Fruit fly (Drosophila melanogaster) whole organism, embryonic: ENCODE measurements around the gene CG42512.
A peak's percentile ranks its signal among the peaks of the same experiment; 100 is the strongest.

Source experiments
- CG12155 ChIP-seq: fragments of 200-800 bp; sonication (Bioruptor generic); optimal IDR thresholded peaks from 3 replicates; lab custom pipeline; 2016; ENCODE audit warnings: missing biosample characterization, missing genetic modification characterization
- CG12236 ChIP-seq: fragments of 200-800 bp; sonication (Bioruptor generic); optimal IDR thresholded peaks from 2 replicates; lab custom pipeline; 2016; ENCODE audit warnings: missing biosample characterization, missing genetic modification characterization
- CG12744 ChIP-seq: fragments of 200-800 bp; sonication (Bioruptor generic); optimal IDR thresholded peaks from 2 replicates; lab custom pipeline; 2016; ENCODE audit warnings: missing biosample characterization, missing genetic modification characterization
- CG13123 ChIP-seq: fragments of 200-800 bp; sonication (Bioruptor generic); optimal IDR thresholded peaks from 2 replicates; lab custom pipeline; 2016; ENCODE audit warnings: missing biosample characterization, missing genetic modification characterization
- CG13424 ChIP-seq: fragments of 200-800 bp; sonication (Bioruptor generic); optimal IDR thresholded peaks from 2 replicates; lab custom pipeline; 2019; ENCODE audit warnings: missing biosample characterization, mild to moderate bottlenecking, missing genetic modification characterization, moderate library complexity
- CG14667 ChIP-seq: fragments of 200-800 bp; sonication (Bioruptor generic); IDR thresholded peaks from 2 replicates; pipeline ENCODE4 v1.3.6; 2022; ENCODE audit warnings: missing biosample characterization, missing genetic modification characterization
- CG15073 ChIP-seq: fragments of 200-800 bp; sonication (Bioruptor generic); optimal IDR thresholded peaks from 2 replicates; lab custom pipeline; 2016; ENCODE audit warnings: missing biosample characterization, missing genetic modification characterization
- CG1602 ChIP-seq: fragments of 200-800 bp; sonication (Bioruptor generic); optimal IDR thresholded peaks from 3 replicates; lab custom pipeline; 2016; ENCODE audit warnings: missing biosample characterization, missing genetic modification characterization
- CG2116 ChIP-seq: fragments of 200-800 bp; sonication (Bioruptor generic); optimal IDR thresholded peaks from 3 replicates; lab custom pipeline; 2018; ENCODE audit warnings: missing biosample characterization, mild to moderate bottlenecking, missing genetic modification characterization
- CG31224 ChIP-seq: fragments of 200-800 bp; sonication (Bioruptor generic); IDR thresholded peaks from 2 replicates; pipeline ENCODE4 v1.3.6; 2022; ENCODE audit warnings: missing biosample characterization, missing genetic modification characterization
- CG31365 ChIP-seq: fragments of 200-800 bp; sonication (Bioruptor generic); optimal IDR thresholded peaks from 2 replicates; lab custom pipeline; 2018; ENCODE audit warnings: missing biosample characterization, mild to moderate bottlenecking, missing genetic modification characterization
- CG4360 ChIP-seq: fragments of 200-800 bp; sonication (Bioruptor generic); IDR thresholded peaks from 2 replicates; pipeline ENCODE4 v1.3.6; 2022; ENCODE audit warnings: missing biosample characterization, missing genetic modification characterization
- CG4820 ChIP-seq: fragments of 200-800 bp; sonication (Bioruptor generic); optimal IDR thresholded peaks from 3 replicates; lab custom pipeline; 2016; ENCODE audit warnings: missing biosample characterization, missing genetic modification characterization
- CG5180 ChIP-seq: fragments of 200-800 bp; sonication (Bioruptor generic); optimal IDR thresholded peaks from 3 replicates; lab custom pipeline; 2017; ENCODE audit warnings: missing biosample characterization, missing genetic modification characterization, mild to moderate bottlenecking, moderate library complexity, missing genetic modification reagents
- CG6813 ChIP-seq: fragments of 200-800 bp; sonication (Bioruptor generic); optimal IDR thresholded peaks from 2 replicates; lab custom pipeline; 2017; ENCODE audit warnings: missing biosample characterization, missing genetic modification characterization, mild to moderate bottlenecking, moderate library complexity, missing genetic modification reagents
- CG7928 ChIP-seq: fragments of 200-800 bp; sonication (Bioruptor generic); optimal IDR thresholded peaks from 2 replicates; lab custom pipeline; 2017; ENCODE audit warnings: missing biosample characterization, mild to moderate bottlenecking, missing genetic modification characterization
- CG9817 ChIP-seq: fragments of 200-800 bp; sonication (Bioruptor generic); optimal IDR thresholded peaks from 2 replicates; lab custom pipeline; 2018; ENCODE audit warnings: missing biosample characterization, mild to moderate bottlenecking, missing genetic modification characterization, moderate library complexity
- ERR ChIP-seq: fragments of 200-800 bp; sonication (Bioruptor generic); optimal IDR thresholded peaks from 2 replicates; lab custom pipeline; 2016; ENCODE audit warnings: missing biosample characterization, missing genetic modification characterization
- HmgD ChIP-seq: fragments of 200-800 bp; sonication (Bioruptor generic); optimal IDR thresholded peaks from 3 replicates; lab custom pipeline; 2016; ENCODE audit warnings: missing biosample characterization, missing genetic modification characterization
- Hr39 ChIP-seq: fragments of >200 bp; optimal IDR thresholded peaks from 2 replicates; lab custom pipeline; 2017
- Hr51 ChIP-seq, 2 experiments: fragments of 200-800 bp; sonication (Bioruptor generic); optimal IDR thresholded peaks; 2 replicates in 1 of 2; 3 replicates in 1 of 2; lab custom pipeline; 2016 to 2018; ENCODE audit warnings: missing biosample characterization in 2 of 2, missing genetic modification characterization in 2 of 2, mild to moderate bottlenecking in 1 of 2, moderate library complexity in 1 of 2
- Lhr ChIP-seq: fragments of 200-800 bp; sonication (Bioruptor generic); optimal IDR thresholded peaks from 3 replicates; lab custom pipeline; 2017; ENCODE audit warnings: mild to moderate bottlenecking, missing biosample characterization, missing genetic modification reagents, missing genetic modification characterization
- Med ChIP-seq: fragments of 200-800 bp; sonication (Bioruptor generic); peaks from one replicate; lab custom pipeline; 2016; ENCODE audit warnings: missing biosample characterization, missing genetic modification characterization, mild to moderate bottlenecking, inconsistent platforms, moderate library complexity
- Meics ChIP-seq: fragments of 200-800 bp; sonication (Bioruptor generic); optimal IDR thresholded peaks from 2 replicates; lab custom pipeline; 2017; ENCODE audit warnings: missing biosample characterization, mild to moderate bottlenecking, missing genetic modification characterization
- Mrtf ChIP-seq: fragments of 200-800 bp; sonication (Bioruptor generic); IDR thresholded peaks from 3 replicates; pipeline ENCODE4 v1.3.6; 2022; ENCODE audit warnings: missing biosample characterization, missing genetic modification characterization
- NC2β ChIP-seq: fragments of 200-800 bp; sonication (Bioruptor generic); optimal IDR thresholded peaks from 2 replicates; lab custom pipeline; 2016; ENCODE audit warnings: missing biosample characterization, missing genetic modification characterization
- Scr ChIP-seq: fragments of 200-800 bp; sonication (Bioruptor generic); IDR thresholded peaks from 2 replicates; pipeline ENCODE4 v1.3.6; 2022; ENCODE audit warnings: missing biosample characterization, missing genetic modification characterization; ENCODE audit not compliant: partially characterized antibody
- Side ChIP-seq: fragments of 200-800 bp; sonication (Bioruptor generic); optimal IDR thresholded peaks from 2 replicates; lab custom pipeline; 2016; ENCODE audit warnings: missing biosample characterization, missing genetic modification characterization
- Spps ChIP-seq: fragments of 200-800 bp; sonication (Bioruptor generic); optimal IDR thresholded peaks from 2 replicates; lab custom pipeline; 2018; ENCODE audit warnings: missing biosample characterization, mild to moderate bottlenecking, missing genetic modification characterization
- Xrp1 ChIP-seq: fragments of 200-800 bp; sonication (Bioruptor generic); IDR thresholded peaks from 2 replicates; pipeline ENCODE4 v1.3.6; 2022; ENCODE audit warnings: missing biosample characterization, missing genetic modification characterization
- chm ChIP-seq: fragments of 200-800 bp; sonication (Bioruptor generic); IDR thresholded peaks from 2 replicates; pipeline ENCODE4 v1.3.6; 2022; ENCODE audit warnings: missing biosample characterization, missing genetic modification characterization
- dysf ChIP-seq: fragments of 200-800 bp; sonication (Bioruptor generic); IDR thresholded peaks from 3 replicates; pipeline ENCODE4 v1.3.6; 2022; ENCODE audit warnings: missing biosample characterization, missing genetic modification characterization
- fd102C ChIP-seq: fragments of 200-800 bp; sonication (Bioruptor generic); optimal IDR thresholded peaks from 2 replicates; lab custom pipeline; 2018; ENCODE audit warnings: missing biosample characterization, mild to moderate bottlenecking, missing genetic modification characterization, moderate library complexity
- fd96Cb ChIP-seq: fragments of 200-800 bp; sonication (Bioruptor generic); optimal IDR thresholded peaks from 2 replicates; lab custom pipeline; 2018; ENCODE audit warnings: missing biosample characterization, mild to moderate bottlenecking, missing genetic modification characterization, moderate library complexity
- gsb-n ChIP-seq: fragments of 200-800 bp; sonication (Bioruptor generic); optimal IDR thresholded peaks from 3 replicates; lab custom pipeline; 2018; ENCODE audit warnings: missing biosample characterization, mild to moderate bottlenecking, missing genetic modification characterization
- hth ChIP-seq: fragments of >200 bp; optimal IDR thresholded peaks from 2 replicates; lab custom pipeline; 2017; ENCODE audit warnings: inconsistent platforms
- lov ChIP-seq, 2 experiments: fragments of 200-800 bp in 1 of 2; fragments of >200 bp in 1 of 2; sonication (Bioruptor generic) in 1 of 2; IDR thresholded peaks in 1 of 2; optimal IDR thresholded peaks in 1 of 2; 2 replicates in 1 of 2; 3 replicates in 1 of 2; pipeline versions ENCODE4 v1.3.6 to Lab custom; 2017 to 2022; ENCODE audit warnings: missing biosample characterization in 1 of 2, missing genetic modification characterization in 1 of 2
- nerfin-1 ChIP-seq: fragments of 200-800 bp; sonication (Bioruptor generic); optimal IDR thresholded peaks from 3 replicates; lab custom pipeline; 2019; ENCODE audit warnings: missing biosample characterization, mild to moderate bottlenecking, missing genetic modification characterization, moderate library complexity
- pfk ChIP-seq: fragments of 200-800 bp; sonication (Bioruptor generic); optimal IDR thresholded peaks from 2 replicates; lab custom pipeline; 2018; ENCODE audit warnings: missing biosample characterization, mild to moderate bottlenecking, missing genetic modification characterization, moderate library complexity
- pita ChIP-seq: fragments of 200-800 bp; sonication (Bioruptor generic); optimal IDR thresholded peaks from 2 replicates; lab custom pipeline; 2017; ENCODE audit warnings: missing biosample characterization, mild to moderate bottlenecking, missing genetic modification characterization
- pum ChIP-seq: fragments of 200-800 bp; sonication (Bioruptor generic); optimal IDR thresholded peaks from 2 replicates; lab custom pipeline; 2016; ENCODE audit warnings: missing biosample characterization, missing genetic modification characterization
- pzg ChIP-seq: fragments of 200-800 bp; sonication (Bioruptor generic); optimal IDR thresholded peaks from 3 replicates; lab custom pipeline; 2018; ENCODE audit warnings: missing biosample characterization, mild to moderate bottlenecking, missing genetic modification characterization, moderate library complexity
- salm ChIP-seq: fragments of 200-800 bp; sonication (Bioruptor generic); optimal IDR thresholded peaks from 2 replicates; lab custom pipeline; 2018; ENCODE audit warnings: missing biosample characterization, mild to moderate bottlenecking, missing genetic modification characterization
- scrt ChIP-seq: fragments of 200-800 bp; sonication (Bioruptor generic); optimal IDR thresholded peaks from 2 replicates; lab custom pipeline; 2018; ENCODE audit warnings: missing biosample characterization, mild to moderate bottlenecking, missing genetic modification characterization, moderate library complexity
- sens-2 ChIP-seq: fragments of 200-800 bp; sonication (Bioruptor generic); IDR thresholded peaks from 2 replicates; pipeline ENCODE4 v1.3.6; 2022; ENCODE audit warnings: missing biosample characterization, missing genetic modification characterization
- sim ChIP-seq: fragments of 200-800 bp; sonication (Bioruptor generic); IDR thresholded peaks from 2 replicates; pipeline ENCODE4 v1.3.6; 2022; ENCODE audit warnings: missing biosample characterization, missing genetic modification characterization
- tll ChIP-seq, 2 experiments: fragments of 200-800 bp in 1 of 2; fragments of >200 bp in 1 of 2; sonication (Bioruptor generic) in 1 of 2; optimal IDR thresholded peaks; 2 replicates each; lab custom pipeline; 2017 to 2019; ENCODE audit warnings: missing biosample characterization in 2 of 2, missing genetic modification characterization in 2 of 2, mild to moderate bottlenecking in 1 of 2, moderate library complexity in 1 of 2
- zfh1 ChIP-seq: fragments of 200-800 bp; sonication (Bioruptor generic); IDR thresholded peaks from 3 replicates; pipeline ENCODE4 v1.3.6; 2022; ENCODE audit warnings: missing biosample characterization, missing genetic modification characterization

Gene CG42512

dm6 chrX:16650078-16651063 is 805 bp upstream of the CG42512 start (continued):
- TF ChIP-seq fd102C (GFP tag; lab: Kevin White, UChicago) (no peak), Scr (GFP tag; lab: Robert Waterston, UW) (no peak), CG7928 (GFP tag; lab: Kevin White, UChicago) (no peak), NC2β (no peak), Hr51 (GFP tag; optimal IDR thresholded peaks at IDR 0.05; lab: Kevin White, UChicago) (peak in 1 of 2 experiments; percentile 59), Xrp1 (GFP tag; lab: Robert Waterston, UW) (peak; percentile 66), chm (no peak), lov (optimal IDR thresholded peaks at IDR 0.05; lab: Kevin White, UChicago) (no peak), lov (GFP tag; IDR thresholded peaks at IDR 0.05; lab: Robert Waterston, UW) (0 out of 3 replicates have a peak, but pooled peaks have one; percentile 43), sens-2 (peak; percentile 71), dysf (GFP tag; lab: Robert Waterston, UW) (peak; percentile 80), CG4820 (no peak), pzg (GFP tag; lab: Kevin White, UChicago) (no peak), Meics (GFP tag; lab: Kevin White, UChicago) (peak; percentile 22), gsb-n (tag; lab: Kevin White, UChicago) (no peak), Hr39 (lab: Kevin White, UChicago) (no peak), CG12236 (GFP tag; lab: Kevin White, UChicago) (no peak), CG13123 (GFP tag; lab: Kevin White, UChicago) (no peak), Spps (tag; lab: Kevin White, UChicago) (no peak), CG5180 (GFP tag; lab: Kevin White, UChicago) (peak; percentile 2), Mrtf (peak; percentile 66), fd96Cb (peak; percentile 5), nerfin-1 (no peak), CG1602 (GFP tag; lab: Kevin White, UChicago) (no peak), Med (GFP tag; lab: Kevin White, UChicago) (peak; percentile 97), CG2116 (GFP tag; lab: Kevin White, UChicago) (no peak), CG15073 (no peak), salm (tag; lab: Kevin White, UChicago) (no peak), ERR (GFP tag; lab: Kevin White, UChicago) (peak; percentile 70), CG31224 (0 out of 2 replicates have a peak, but pooled peaks have one; percentile 12), Lhr (no peak), pum (GFP tag; lab: Kevin White, UChicago) (peak; percentile 67), zfh1 (GFP tag; lab: Robert Waterston, UW) (peak; percentile 84), CG6813 (GFP tag; lab: Kevin White, UChicago) (peak; percentile 32), CG4360 (GFP tag; lab: Robert Waterston, UW) (no peak), CG13424 (tag; lab: Kevin White, UChicago) (no peak), CG14667 (GFP tag; lab: Robert Waterston, UW) (no peak), sim (GFP tag; lab: Robert Waterston, UW) (0 out of 2 replicates have a peak, but pooled peaks have one; percentile 14), pita (GFP tag; lab: Kevin White, UChicago) (no peak), pfk (GFP tag; lab: Kevin White, UChicago) (no peak), CG9817 (no peak), HmgD (GFP tag; lab: Kevin White, UChicago) (no peak), hth (lab: Kevin White, UChicago) (no peak), tll (GFP tag; optimal IDR thresholded peaks at IDR 0.05; lab: Kevin White, UChicago) (no peak), Side (GFP tag; lab: Kevin White, UChicago) (peak; percentile 55), CG12744 (GFP tag; lab: Kevin White, UChicago) (no peak), scrt (GFP tag; lab: Kevin White, UChicago) (no peak), CG31365 (tag; lab: Kevin White, UChicago) (no peak), CG12155 (no peak)
